Fruit fly (Drosophila melanogaster) whole organism, prepupa: ENCODE results near the gene CG3168.
A peak's percentile ranks its signal among the peaks of the same experiment; 100 is the strongest.

Experiments
- CG6163 ChIP-seq: fragments of 200-800 bp; sonication (Bioruptor generic); IDR thresholded peaks from 3 replicates; pipeline ENCODE4 v1.3.6; 2022; ENCODE audit warnings: missing biosample characterization, missing genetic modification characterization
- Eip93F ChIP-seq: fragments of 200-800 bp; sonication (Bioruptor generic); optimal IDR thresholded peaks from 2 replicates; lab custom pipeline; 2016; ENCODE audit warnings: missing biosample characterization, mild to moderate bottlenecking, missing genetic modification characterization
- Hr38 ChIP-seq: sonication (Bioruptor generic); optimal IDR thresholded peaks from 2 replicates; lab custom pipeline; 2016; ENCODE audit warnings: missing biosample characterization, missing genetic modification characterization
- OdsH ChIP-seq: fragments of 200-800 bp; sonication (Bioruptor generic); optimal IDR thresholded peaks from 3 replicates; lab custom pipeline; 2016; ENCODE audit warnings: missing biosample characterization, missing genetic modification characterization
- dsx ChIP-seq: fragments of 200-800 bp; optimal IDR thresholded peaks from 3 replicates; lab custom pipeline; 2019; ENCODE audit warnings: missing biosample characterization, mild to moderate bottlenecking, missing genetic modification characterization, moderate library complexity; ENCODE audit not compliant: poor library complexity, severe bottlenecking

DNA sequence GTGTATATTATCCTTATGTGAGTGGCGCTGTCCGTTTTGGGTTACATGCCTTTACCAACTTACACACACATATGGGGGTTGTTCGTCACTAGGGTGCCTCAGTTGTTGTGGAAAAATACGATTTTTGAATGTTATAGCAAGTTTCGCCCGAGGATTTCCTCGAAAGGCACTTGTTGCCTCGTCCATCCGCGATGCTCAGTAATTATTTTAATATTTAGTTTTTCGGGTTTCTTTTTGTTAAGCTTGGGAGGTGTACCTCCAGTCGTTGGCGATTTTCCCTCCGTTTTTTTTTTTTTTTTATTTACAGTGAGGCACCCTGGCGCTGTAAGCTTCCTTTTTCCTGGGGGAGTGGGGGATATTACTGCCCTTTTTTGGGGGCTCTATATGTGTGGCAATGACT, 43.3 kb downstream of the CG3168 start:
- peak; percentile 80 for TF ChIP-seq OdsH
- TF ChIP-seq dsx = peak; percentile 68
- peak; percentile 44 for TF ChIP-seq Eip93F (GFP tag; lab: Kevin White, UChicago)
- no peak for TF ChIP-seq Hr38 (GFP tag; lab: Kevin White, UChicago)
- peak; percentile 82 for TF ChIP-seq CG6163 (GFP tag; lab: Robert Waterston, UW)
